Fruit fly (Drosophila melanogaster): ENCODE data around the gene CG31266.

dm6 chr3R:17137593-17137992 is 5.1 kb downstream of the CG31266 start, which contains the start of gene CG5255:
- TF ChIP-seq foxo (GFP tag; optimal IDR thresholded peaks at IDR 0.05) (no peak), pan (optimal IDR thresholded peaks at IDR 0.05) (no peak), h (GFP tag; optimal IDR thresholded peaks at IDR 0.05) (no peak), Vsx2 (GFP tag; optimal IDR thresholded peaks at IDR 0.05; ENCODE audit: partially characterized antibody) (no peak), psq (GFP tag; optimal IDR thresholded peaks at IDR 0.05) (no peak), usp (GFP tag; optimal IDR thresholded peaks at IDR 0.05) (no peak), OdsH (GFP tag; optimal IDR thresholded peaks at IDR 0.05) (no peak), br (GFP tag; optimal IDR thresholded peaks at IDR 0.05) (no peak), Dif (GFP tag; optimal IDR thresholded peaks at IDR 0.05; ENCODE audit: partially characterized antibody) (no peak), tai (GFP tag; optimal IDR thresholded peaks at IDR 0.05) (no peak), Dfd (GFP tag; optimal IDR thresholded peaks at IDR 0.05) (no peak), woc (GFP tag; optimal IDR thresholded peaks at IDR 0.05) (no peak)

All from whole organism, wandering third instar larva.